Fruit fly (Drosophila melanogaster) whole organism: ENCODE measurements around the gene CG6244.

Experiments used
- EcR ChIP-seq, 2 experiments: fragments of >200 bp; optimal IDR thresholded peaks; 2 replicates each; lab custom pipeline; 2017; ENCODE audit warnings: missing biosample characterization in 2 of 2, missing genetic modification characterization in 2 of 2, missing genetic modification reagents in 2 of 2
- pan ChIP-seq: fragments of >200 bp; optimal IDR thresholded peaks from 2 replicates; lab custom pipeline; 2017

DNA sequence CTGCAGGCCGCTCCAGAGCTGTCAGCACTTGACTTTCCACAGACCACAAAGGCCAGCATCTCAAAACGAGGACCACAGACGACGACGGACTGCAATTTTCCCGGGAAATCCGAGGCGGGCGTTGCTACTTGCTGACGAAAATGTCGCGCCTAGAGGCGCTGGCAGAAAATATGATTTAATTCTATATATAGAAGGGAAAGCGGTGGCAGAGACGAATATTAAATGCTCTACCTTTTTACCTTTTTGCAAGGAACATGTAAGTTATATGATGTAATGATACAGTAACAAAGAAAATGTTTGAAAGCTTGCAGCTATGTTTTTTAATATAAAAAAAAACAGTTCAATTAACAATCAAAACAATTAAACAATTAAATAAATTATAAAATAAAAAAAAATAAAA lies 47.7 kb upstream of the CG6244 start:
- no peak for TF ChIP-seq pan (lab: Kevin White, UChicago)
- TF ChIP-seq EcR (GFP tag; optimal IDR thresholded peaks at IDR 0.05; lab: Kevin White, UChicago): no peak
